Worm (Caenorhabditis elegans): ENCODE measurements around the gene syx-3.

Gene syx-3

ce11 chrX:5344287-5344686 is 4.6 kb upstream of the syx-3 start, which contains the start of gene C26B9.1:
Gene C26B9.1 (plus strand): TSS chrX:5344587.
- TF ChIP-seq sptf-1 (tag; optimal IDR thresholded peaks at IDR 0.05), result no peak
- no peak for TF ChIP-seq zip-8 (tag; optimal IDR thresholded peaks at IDR 0.05)
- TF ChIP-seq ceh-39 (tag; optimal IDR thresholded peaks at IDR 0.05), result no peak
- no peak for TF ChIP-seq nhr-12 (tag; optimal IDR thresholded peaks at IDR 0.05)
- TF ChIP-seq blmp-1 (tag; optimal IDR thresholded peaks at IDR 0.05), result no peak
- no peak for TF ChIP-seq mep-1 (tag; optimal IDR thresholded peaks at IDR 0.05)
- TF ChIP-seq unc-39 (tag; optimal IDR thresholded peaks at IDR 0.05), result no peak
- no peak for TF ChIP-seq bed-3 (GFP tag; optimal IDR thresholded peaks at IDR 0.05)
- TF ChIP-seq M03D4.4 (tag; optimal IDR thresholded peaks at IDR 0.05), result no peak
- no peak for TF ChIP-seq nhr-28 (tag; optimal IDR thresholded peaks at IDR 0.05)
- TF ChIP-seq elt-1 (tag; optimal IDR thresholded peaks at IDR 0.05; ENCODE audit: borderline replicate concordance, insufficient read depth), result no peak
- no peak for TF ChIP-seq mab-5 (tag; optimal IDR thresholded peaks at IDR 0.05)

- no peak for TF ChIP-seq unc-120 (tag; optimal IDR thresholded peaks at IDR 0.05; ENCODE audit: poor library complexity, severe bottlenecking)
- TF ChIP-seq snpc-4 (tag; optimal IDR thresholded peaks at IDR 0.05), result no peak
- no peak for TF ChIP-seq lin-32 (GFP tag; optimal IDR thresholded peaks at IDR 0.05)
- no peak for TF ChIP-seq nhr-28 (tag; optimal IDR thresholded peaks at IDR 0.05)
- TF ChIP-seq drap-1 (GFP tag; optimal IDR thresholded peaks at IDR 0.05), result no peak
- no peak for TF ChIP-seq nhr-237 (tag; optimal IDR thresholded peaks at IDR 0.05)
- no peak for TF ChIP-seq nhr-2 (tag; optimal IDR thresholded peaks at IDR 0.05)
- no peak for TF ChIP-seq M03D4.4 (tag; optimal IDR thresholded peaks at IDR 0.05)
- TF ChIP-seq zip-8 (tag; optimal IDR thresholded peaks at IDR 0.05), result no peak
- no peak for TF ChIP-seq mab-5 (tag; optimal IDR thresholded peaks at IDR 0.05)
- no peak for TF ChIP-seq hlh-1 (tag; optimal IDR thresholded peaks at IDR 0.05)
- TF ChIP-seq elt-1 (tag; optimal IDR thresholded peaks at IDR 0.05; ENCODE audit: borderline replicate concordance, insufficient read depth), result no peak
- no peak for TF ChIP-seq ceh-39 (tag; optimal IDR thresholded peaks at IDR 0.05)
- no peak for TF ChIP-seq sptf-1 (tag; optimal IDR thresholded peaks at IDR 0.05)
- no peak for TF ChIP-seq ceh-43 (GFP tag; optimal IDR thresholded peaks at IDR 0.05)
- TF ChIP-seq blmp-1 (tag; optimal IDR thresholded peaks at IDR 0.05), result no peak
- TF ChIP-seq mep-1 (tag; optimal IDR thresholded peaks at IDR 0.05), result no peak
- no peak for TF ChIP-seq unc-39 (tag; optimal IDR thresholded peaks at IDR 0.05)
- no peak for TF ChIP-seq unc-62 (GFP tag; optimal IDR thresholded peaks at IDR 0.05)
Observed at ce11 chrX:5346303-5346702, 2.6 kb upstream of the syx-3 start.

ce11 chrX:5347856-5348255 is 1.0 kb upstream of the syx-3 start:
- TF ChIP-seq lin-32 (GFP tag; optimal IDR thresholded peaks at IDR 0.05) (no peak), lsy-2 (tag; optimal IDR thresholded peaks at IDR 0.05) (no peak), tbx-8 (GFP tag; optimal IDR thresholded peaks at IDR 0.05) (no peak), sptf-1 (tag; optimal IDR thresholded peaks at IDR 0.05) (no peak), hlh-1 (tag; optimal IDR thresholded peaks at IDR 0.05) (no peak)

- TF ChIP-seq ceh-43 (GFP tag; optimal IDR thresholded peaks at IDR 0.05) (no peak), lin-13 (tag; optimal IDR thresholded peaks at IDR 0.05) (no peak), mep-1 (tag; optimal IDR thresholded peaks at IDR 0.05) (no peak), snpc-4 (tag; optimal IDR thresholded peaks at IDR 0.05) (no peak), nhr-12 (tag; optimal IDR thresholded peaks at IDR 0.05) (no peak), pha-4 (tag; optimal IDR thresholded peaks at IDR 0.05) (no peak), nhr-28 (tag; optimal IDR thresholded peaks at IDR 0.05) (no peak), bed-3 (GFP tag; optimal IDR thresholded peaks at IDR 0.05) (no peak), M03D4.4 (tag; optimal IDR thresholded peaks at IDR 0.05) (peak; percentile 68), ces-1 (GFP tag; optimal IDR thresholded peaks at IDR 0.05) (no peak), blmp-1 (tag; optimal IDR thresholded peaks at IDR 0.05) (no peak), unc-62 (GFP tag; optimal IDR thresholded peaks at IDR 0.05) (no peak), hlh-1 (tag; optimal IDR thresholded peaks at IDR 0.05) (no peak), mab-5 (tag; optimal IDR thresholded peaks at IDR 0.05) (no peak), nhr-237 (tag; optimal IDR thresholded peaks at IDR 0.05) (no peak), drap-1 (GFP tag; optimal IDR thresholded peaks at IDR 0.05) (peak; percentile 18), flh-1 (GFP tag; optimal IDR thresholded peaks at IDR 0.05) (no peak), ceh-39 (tag; optimal IDR thresholded peaks at IDR 0.05) (no peak), ceh-83 (GFP tag; optimal IDR thresholded peaks at IDR 0.05) (no peak), sptf-1 (tag; optimal IDR thresholded peaks at IDR 0.05) (peak; percentile 74), tbx-8 (GFP tag; optimal IDR thresholded peaks at IDR 0.05) (no peak), unc-39 (tag; optimal IDR thresholded peaks at IDR 0.05) (no peak), zip-8 (tag; optimal IDR thresholded peaks at IDR 0.05) (no peak), ztf-11 (tag; optimal IDR thresholded peaks at IDR 0.05) (no peak), mls-2 (tag; optimal IDR thresholded peaks at IDR 0.05) (peak; percentile 75), cnd-1 (tag; optimal IDR thresholded peaks at IDR 0.05) (peak; percentile 57), lsy-2 (tag; optimal IDR thresholded peaks at IDR 0.05) (no peak), elt-3 (tag; optimal IDR thresholded peaks at IDR 0.05) (no peak), nhr-2 (tag; optimal IDR thresholded peaks at IDR 0.05) (no peak), unc-120 (tag; optimal IDR thresholded peaks at IDR 0.05; ENCODE audit: poor library complexity, severe bottlenecking) (no peak), nhr-76 (tag; optimal IDR thresholded peaks at IDR 0.05) (no peak), sem-2 (GFP tag; optimal IDR thresholded peaks at IDR 0.05) (peak; percentile 42), elt-1 (tag; optimal IDR thresholded peaks at IDR 0.05; ENCODE audit: borderline replicate concordance, insufficient read depth) (no peak), ham-2 (GFP tag; optimal IDR thresholded peaks at IDR 0.05) (peak; percentile 44), lin-32 (GFP tag; optimal IDR thresholded peaks at IDR 0.05) (peak; percentile 33)
Observed at ce11 chrX:5354022-5354876, 5.4 kb downstream of the syx-3 start, which contains the start of gene pfn-2. Gene pfn-2 (minus strand): TSS chrX:5354072.
